Fruit fly (Drosophila melanogaster) whole organism, prepupa: ENCODE results near the gene Syx1A.
A peak's percentile ranks its signal among the peaks of the same experiment; 100 is the strongest.

ENCODE experiments used
- CG10631 ChIP-seq: fragments of 200-800 bp; sonication (Bioruptor generic); optimal IDR thresholded peaks from 2 replicates; lab custom pipeline; 2016; ENCODE audit warnings: missing biosample characterization, missing genetic modification characterization
- CG10669 ChIP-seq: fragments of 200-800 bp; sonication (Bioruptor generic); optimal IDR thresholded peaks from 3 replicates; lab custom pipeline; 2018; ENCODE audit warnings: missing biosample characterization, mild to moderate bottlenecking, missing genetic modification characterization, moderate library complexity
- CG11294 ChIP-seq: fragments of 200-800 bp; sonication (Bioruptor generic); IDR thresholded peaks from 2 replicates; pipeline ENCODE4 v1.3.6; 2022; ENCODE audit warnings: missing biosample characterization, missing genetic modification characterization
- CG11762 ChIP-seq: fragments of 200-800 bp; sonication (Bioruptor generic); optimal IDR thresholded peaks from 3 replicates; lab custom pipeline; 2016; ENCODE audit warnings: missing biosample characterization, missing genetic modification characterization; ENCODE audit not compliant: insufficient read depth
- CG11902 ChIP-seq: fragments of 200-800 bp; sonication (Bioruptor generic); optimal IDR thresholded peaks from 3 replicates; lab custom pipeline; 2016; ENCODE audit warnings: missing biosample characterization, missing genetic modification characterization
- CG1621 ChIP-seq: fragments of 200-800 bp; sonication (Bioruptor generic); optimal IDR thresholded peaks from 3 replicates; lab custom pipeline; 2018; ENCODE audit warnings: missing biosample characterization, mild to moderate bottlenecking, missing genetic modification characterization
- CG16779 ChIP-seq: fragments of 200-800 bp; sonication (Bioruptor generic); optimal IDR thresholded peaks from 3 replicates; lab custom pipeline; 2017; ENCODE audit warnings: missing biosample characterization, mild to moderate bottlenecking, missing genetic modification characterization
- CG3032 ChIP-seq: fragments of 200-800 bp; optimal IDR thresholded peaks from 2 replicates; lab custom pipeline; 2019; ENCODE audit warnings: missing biosample characterization, mild to moderate bottlenecking, missing genetic modification characterization, moderate library complexity
- CG32006 ChIP-seq: fragments of 200-800 bp; sonication (Bioruptor generic); optimal IDR thresholded peaks from 3 replicates; lab custom pipeline; 2017; ENCODE audit warnings: missing biosample characterization, mild to moderate bottlenecking, missing genetic modification characterization
- CG34406 ChIP-seq: fragments of 200-800 bp; sonication (Bioruptor generic); optimal IDR thresholded peaks from 3 replicates; lab custom pipeline; 2016; ENCODE audit warnings: missing biosample characterization, missing genetic modification characterization
- CG3919 ChIP-seq: fragments of 200-800 bp; sonication (Bioruptor generic); optimal IDR thresholded peaks from 3 replicates; lab custom pipeline; 2016; ENCODE audit warnings: missing biosample characterization, missing genetic modification characterization
- CG4318 ChIP-seq: fragments of 200-800 bp; sonication (Bioruptor generic); optimal IDR thresholded peaks from 3 replicates; lab custom pipeline; 2017; ENCODE audit warnings: missing biosample characterization, mild to moderate bottlenecking, missing genetic modification characterization
- CG6163 ChIP-seq: fragments of 200-800 bp; sonication (Bioruptor generic); IDR thresholded peaks from 3 replicates; pipeline ENCODE4 v1.3.6; 2022; ENCODE audit warnings: missing biosample characterization, missing genetic modification characterization
- CG6276 ChIP-seq: fragments of 200-800 bp; sonication (Bioruptor generic); optimal IDR thresholded peaks from 2 replicates; lab custom pipeline; 2017; ENCODE audit warnings: missing biosample characterization, mild to moderate bottlenecking, missing genetic modification characterization
- CG6808 ChIP-seq: fragments of 200-800 bp; sonication (Bioruptor generic); optimal IDR thresholded peaks from 3 replicates; lab custom pipeline; 2017; ENCODE audit warnings: missing biosample characterization, missing genetic modification characterization, mild to moderate bottlenecking, moderate library complexity, missing genetic modification reagents
- CG6854 ChIP-seq: fragments of 200-800 bp; sonication (Bioruptor generic); optimal IDR thresholded peaks from 2 replicates; lab custom pipeline; 2017; ENCODE audit warnings: missing biosample characterization, mild to moderate bottlenecking, missing genetic modification characterization
- CG8319 ChIP-seq: fragments of 200-800 bp; sonication (Bioruptor generic); optimal IDR thresholded peaks from 3 replicates; lab custom pipeline; 2016; ENCODE audit warnings: missing biosample characterization, missing genetic modification characterization
- CG9139 ChIP-seq: fragments of 200-800 bp; sonication (Bioruptor generic); optimal IDR thresholded peaks from 3 replicates; lab custom pipeline; 2017; ENCODE audit warnings: missing biosample characterization, mild to moderate bottlenecking, missing genetic modification characterization
- Eip75B ChIP-seq: fragments of 200-800 bp; sonication (Bioruptor generic); optimal IDR thresholded peaks from 3 replicates; lab custom pipeline; 2016; ENCODE audit warnings: missing biosample characterization, missing genetic modification characterization
- Eip78C ChIP-seq: fragments of 200-800 bp; sonication (Bioruptor generic); peaks from one replicate; lab custom pipeline; 2016; ENCODE audit warnings: missing biosample characterization, missing genetic modification characterization
- Ets21C ChIP-seq: fragments of 200-800 bp; sonication (Bioruptor generic); optimal IDR thresholded peaks from 3 replicates; lab custom pipeline; 2016; ENCODE audit warnings: missing biosample characterization, missing genetic modification characterization
- Ets96B ChIP-seq: fragments of 200-800 bp; optimal IDR thresholded peaks from 2 replicates; lab custom pipeline; 2019; ENCODE audit warnings: missing biosample characterization, mild to moderate bottlenecking, missing genetic modification characterization, moderate library complexity
- Gug ChIP-seq: fragments of 200-800 bp; sonication (Bioruptor generic); IDR thresholded peaks from 2 replicates; pipeline ENCODE4 v1.3.6; 2022; ENCODE audit warnings: missing biosample characterization, missing genetic modification characterization
- Hr39 ChIP-seq: fragments of 200-800 bp; sonication (Bioruptor generic); optimal IDR thresholded peaks from 2 replicates; lab custom pipeline; 2016; ENCODE audit warnings: missing biosample characterization, missing genetic modification characterization
- Hr4 ChIP-seq: fragments of 200-800 bp; sonication (Bioruptor generic); optimal IDR thresholded peaks from 3 replicates; lab custom pipeline; 2016; ENCODE audit warnings: missing biosample characterization, missing genetic modification characterization
- Lpt ChIP-seq: fragments of 200-800 bp; sonication (Bioruptor generic); optimal IDR thresholded peaks from 3 replicates; lab custom pipeline; 2016; ENCODE audit warnings: missing biosample characterization, missing genetic modification characterization
- Met ChIP-seq: fragments of 200-800 bp; sonication (Bioruptor generic); optimal IDR thresholded peaks from 3 replicates; lab custom pipeline; 2016; ENCODE audit warnings: missing biosample characterization, missing genetic modification characterization
- OdsH ChIP-seq: fragments of 200-800 bp; sonication (Bioruptor generic); optimal IDR thresholded peaks from 3 replicates; lab custom pipeline; 2016; ENCODE audit warnings: missing biosample characterization, missing genetic modification characterization
- Smox ChIP-seq: fragments of 200-800 bp; sonication (Bioruptor generic); optimal IDR thresholded peaks from 3 replicates; lab custom pipeline; 2016; ENCODE audit warnings: missing biosample characterization, missing genetic modification characterization
- Sox102F ChIP-seq: fragments of 200-800 bp; sonication (Bioruptor generic); optimal IDR thresholded peaks from 2 replicates; lab custom pipeline; 2016; ENCODE audit warnings: missing biosample characterization, mild to moderate bottlenecking, missing genetic modification characterization
- Sox14 ChIP-seq: fragments of 200-800 bp; sonication (Bioruptor generic); optimal IDR thresholded peaks from 3 replicates; lab custom pipeline; 2016; ENCODE audit warnings: missing biosample characterization, missing genetic modification characterization
- Sox15 ChIP-seq: fragments of 200-800 bp; sonication (Bioruptor generic); optimal IDR thresholded peaks from 3 replicates; lab custom pipeline; 2016; ENCODE audit warnings: missing biosample characterization, missing genetic modification characterization
- achi ChIP-seq: fragments of 200-800 bp; sonication (Bioruptor generic); optimal IDR thresholded peaks from 3 replicates; lab custom pipeline; 2016; ENCODE audit warnings: missing biosample characterization, missing genetic modification characterization
- acj6 ChIP-seq: fragments of 200-800 bp; sonication (Bioruptor generic); optimal IDR thresholded peaks from 3 replicates; lab custom pipeline; 2016; ENCODE audit warnings: missing biosample characterization, missing genetic modification characterization
- cyc ChIP-seq: fragments of 200-800 bp; sonication (Bioruptor generic); optimal IDR thresholded peaks from 3 replicates; lab custom pipeline; 2016; ENCODE audit warnings: missing biosample characterization, missing genetic modification characterization
- dac ChIP-seq: fragments of 200-800 bp; sonication (Bioruptor generic); optimal IDR thresholded peaks from 2 replicates; lab custom pipeline; 2017; ENCODE audit warnings: missing biosample characterization, mild to moderate bottlenecking, missing genetic modification characterization
- dsx ChIP-seq: fragments of 200-800 bp; optimal IDR thresholded peaks from 3 replicates; lab custom pipeline; 2019; ENCODE audit warnings: missing biosample characterization, mild to moderate bottlenecking, missing genetic modification characterization, moderate library complexity; ENCODE audit not compliant: poor library complexity, severe bottlenecking
- eg ChIP-seq: fragments of 200-800 bp; sonication (Bioruptor generic); IDR thresholded peaks from 3 replicates; pipeline ENCODE4 v1.3.6; 2022; ENCODE audit warnings: missing biosample characterization, missing genetic modification characterization
- fd59A ChIP-seq: fragments of 200-800 bp; sonication (Bioruptor generic); optimal IDR thresholded peaks from 2 replicates; lab custom pipeline; 2017; ENCODE audit warnings: missing biosample characterization, mild to moderate bottlenecking, missing genetic modification characterization, missing genetic modification reagents
- fkh ChIP-seq: fragments of 200-800 bp; sonication (Bioruptor generic); optimal IDR thresholded peaks from 3 replicates; lab custom pipeline; 2017; ENCODE audit warnings: missing biosample characterization, mild to moderate bottlenecking, missing genetic modification characterization, moderate library complexity
- pdm3 ChIP-seq: fragments of 200-800 bp; sonication (Bioruptor generic); optimal IDR thresholded peaks from 3 replicates; lab custom pipeline; 2016; ENCODE audit warnings: missing biosample characterization, missing genetic modification characterization
- spab ChIP-seq: fragments of 200-800 bp; sonication (Bioruptor generic); optimal IDR thresholded peaks from 2 replicates; lab custom pipeline; 2017; ENCODE audit warnings: missing biosample characterization, mild to moderate bottlenecking, missing genetic modification characterization, missing genetic modification reagents
- ss ChIP-seq, 2 experiments: fragments of 200-800 bp; sonication (Bioruptor generic); optimal IDR thresholded peaks; 2 replicates in 1 of 2; 3 replicates in 1 of 2; lab custom pipeline; 2017 to 2018; ENCODE audit warnings: mild to moderate bottlenecking in 2 of 2, missing biosample characterization in 2 of 2, missing genetic modification characterization in 2 of 2, moderate library complexity in 1 of 2
- svp ChIP-seq: fragments of 200-800 bp; sonication (Bioruptor generic); peaks from one replicate; lab custom pipeline; 2016; ENCODE audit warnings: missing biosample characterization, missing genetic modification characterization
- topi ChIP-seq: fragments of 200-800 bp; sonication (Bioruptor generic); optimal IDR thresholded peaks from 3 replicates; lab custom pipeline; 2016; ENCODE audit warnings: missing biosample characterization, missing genetic modification characterization
- vri ChIP-seq: fragments of 200-800 bp; sonication (Bioruptor generic); optimal IDR thresholded peaks from 3 replicates; lab custom pipeline; 2016; ENCODE audit warnings: missing biosample characterization, mild to moderate bottlenecking, missing genetic modification characterization

The Syx1A gene

dm6 chr3R:24143779-24144178 lies 38.2 kb upstream of the Syx1A start (continued):
- peak; percentile 68 for TF ChIP-seq CG6808 (GFP tag; lab: Kevin White, UChicago)
- peak; percentile 8 for TF ChIP-seq Sox15 (GFP tag; lab: Kevin White, UChicago)
- TF ChIP-seq Eip75B (GFP tag; lab: Kevin White, UChicago), result peak; percentile 56
- peak; percentile 22 for TF ChIP-seq CG11762
- no peak for TF ChIP-seq CG1621 (tag; lab: Kevin White, UChicago)
- TF ChIP-seq CG10631 (GFP tag; lab: Kevin White, UChicago), result peak; percentile 61
- no peak for TF ChIP-seq CG11902
- peak; percentile 75 for TF ChIP-seq CG32006
- no peak for TF ChIP-seq CG11294 (GFP tag; lab: Robert Waterston, UW)
- TF ChIP-seq CG3032 (tag; lab: Kevin White, UChicago), result peak; percentile 69
- no peak for TF ChIP-seq CG16779 (tag; lab: Kevin White, UChicago)
- TF ChIP-seq CG3919 (GFP tag; lab: Kevin White, UChicago), result peak; percentile 60
- TF ChIP-seq CG34406 (GFP tag; lab: Kevin White, UChicago), result peak; percentile 10
- peak; percentile 36 to 52 for TF ChIP-seq ss (GFP tag; optimal IDR thresholded peaks at IDR 0.05; lab: Kevin White, UChicago)

DNA sequence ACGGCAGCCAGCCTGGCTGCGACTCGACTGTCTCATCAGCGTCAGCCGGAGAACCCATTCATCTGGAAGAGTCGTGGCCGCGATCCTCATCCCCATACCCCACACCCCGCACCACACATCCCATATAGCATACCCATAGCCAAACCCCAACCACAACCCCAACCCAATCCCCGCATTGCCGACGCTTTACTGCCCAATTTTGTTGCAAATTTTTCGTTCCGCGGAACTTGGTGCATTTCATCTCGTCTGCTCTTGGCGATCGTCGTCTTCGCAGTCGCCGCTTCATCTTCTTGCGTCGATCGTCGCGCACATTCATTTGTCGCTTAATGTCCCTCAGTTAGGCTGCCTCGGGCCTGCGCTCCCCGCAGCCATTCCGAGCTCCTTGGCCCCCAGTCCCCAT lies 37.8 kb upstream of the Syx1A start:
- TF ChIP-seq fd59A (GFP tag; lab: Kevin White, UChicago) (no peak), cyc (GFP tag; lab: Kevin White, UChicago) (no peak), svp (no peak), CG10631 (GFP tag; lab: Kevin White, UChicago) (no peak), fkh (GFP tag; lab: Kevin White, UChicago) (no peak), Smox (GFP tag; lab: Kevin White, UChicago) (no peak), dac (GFP tag; lab: Kevin White, UChicago) (no peak), Hr39 (GFP tag; lab: Kevin White, UChicago) (no peak), Eip78C (GFP tag; lab: Kevin White, UChicago) (no peak)

DNA sequence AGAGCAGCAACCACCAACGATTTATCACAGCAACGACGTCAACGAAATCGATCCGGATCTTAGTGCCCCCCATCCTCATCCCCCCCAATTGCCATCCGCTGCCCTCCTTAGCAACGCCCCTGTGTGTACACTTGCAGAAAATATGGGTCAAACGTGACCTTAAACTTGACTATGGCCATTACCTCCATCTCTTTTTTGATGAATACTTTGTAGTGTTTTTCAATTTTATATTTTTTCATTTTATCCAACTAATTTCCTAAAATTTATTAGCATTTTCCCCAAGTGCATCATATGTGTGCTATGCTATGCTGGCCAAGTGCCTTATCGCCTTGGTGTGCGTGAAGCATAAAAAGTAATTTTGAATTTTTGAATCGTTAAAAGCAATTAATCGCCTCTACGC lies 37.4 kb upstream of the Syx1A start:
- TF ChIP-seq CG3919 (GFP tag; lab: Kevin White, UChicago), result peak; percentile 91
- TF ChIP-seq CG11294 (GFP tag; lab: Robert Waterston, UW), result peak; percentile 70
- TF ChIP-seq CG8319 (GFP tag; lab: Kevin White, UChicago), result peak; percentile 82
- peak; percentile 86 to 92 for TF ChIP-seq ss (GFP tag; optimal IDR thresholded peaks at IDR 0.05; lab: Kevin White, UChicago)
- peak; percentile 74 for TF ChIP-seq Sox102F (GFP tag; lab: Kevin White, UChicago)
- peak; percentile 83 for TF ChIP-seq Sox14 (GFP tag; lab: Kevin White, UChicago)
- TF ChIP-seq topi (GFP tag; lab: Kevin White, UChicago), result peak; percentile 83
- TF ChIP-seq eg (GFP tag; lab: Robert Waterston, UW), result peak; percentile 86
- TF ChIP-seq cyc (GFP tag; lab: Kevin White, UChicago), result peak; percentile 83
- peak; percentile 63 for TF ChIP-seq CG6276 (GFP tag; lab: Kevin White, UChicago)
- peak; percentile 87 for TF ChIP-seq CG10669 (GFP tag; lab: Kevin White, UChicago)
- TF ChIP-seq CG6854 (GFP tag; lab: Kevin White, UChicago), result peak; percentile 21
- peak; percentile 89 for TF ChIP-seq CG6808 (GFP tag; lab: Kevin White, UChicago)
- peak; percentile 76 for TF ChIP-seq Sox15 (GFP tag; lab: Kevin White, UChicago)
- TF ChIP-seq Met (GFP tag; lab: Kevin White, UChicago), result peak; percentile 85
- peak; percentile 86 for TF ChIP-seq OdsH
- TF ChIP-seq vri (GFP tag; lab: Kevin White, UChicago), result peak; percentile 79
- TF ChIP-seq achi (GFP tag; lab: Kevin White, UChicago), result peak; percentile 85
- TF ChIP-seq CG3032 (tag; lab: Kevin White, UChicago), result peak; percentile 92
- peak; percentile 83 for TF ChIP-seq Hr39 (GFP tag; lab: Kevin White, UChicago)
- TF ChIP-seq pdm3 (GFP tag; lab: Kevin White, UChicago), result peak; percentile 85
- peak; percentile 69 for TF ChIP-seq Lpt
- peak; percentile 96 for TF ChIP-seq Eip78C (GFP tag; lab: Kevin White, UChicago)
- TF ChIP-seq CG32006, result peak; percentile 85
- peak; percentile 87 for TF ChIP-seq dsx (GFP tag; lab: Kevin White, UChicago)
- TF ChIP-seq acj6 (GFP tag; lab: Kevin White, UChicago), result peak; percentile 84
- TF ChIP-seq spab (GFP tag; lab: Kevin White, UChicago), result peak; percentile 87
- TF ChIP-seq Hr4 (GFP tag; lab: Kevin White, UChicago), result peak; percentile 79
- TF ChIP-seq CG4318 (GFP tag; lab: Kevin White, UChicago), result peak; percentile 68
- peak; percentile 87 for TF ChIP-seq Ets96B (tag; lab: Kevin White, UChicago)
- TF ChIP-seq svp, result peak; percentile 91
- TF ChIP-seq fd59A (GFP tag; lab: Kevin White, UChicago), result peak; percentile 86
- peak; percentile 84 for TF ChIP-seq CG11902
- peak; percentile 82 for TF ChIP-seq CG9139 (GFP tag; lab: Kevin White, UChicago)
- peak; percentile 66 for TF ChIP-seq Ets21C (GFP tag; lab: Kevin White, UChicago)
- peak; percentile 61 for TF ChIP-seq Gug
- peak; percentile 94 for TF ChIP-seq CG6163 (GFP tag; lab: Robert Waterston, UW)
